Worm (Caenorhabditis elegans) whole organism, L2 larva: Measurements from ENCODE around the gene fbxb-76.

Source experiments
- ama-1 ChIP-seq: fragments of 150-350 bp; optimal IDR thresholded peaks from 2 replicates; lab custom pipeline; 2018; ENCODE audit warnings: inconsistent platforms
- elt-1 ChIP-seq: fragments of 150-350 bp; optimal IDR thresholded peaks from 2 replicates; lab custom pipeline; 2014; ENCODE audit warnings: missing biosample characterization, missing genetic modification characterization
- lsy-2 ChIP-seq, 2 experiments: fragments of 150-350 bp in 1 of 2; sonication (generic microtip) in 1 of 2; optimal IDR thresholded peaks; 2 replicates each; lab custom pipeline; 2014 to 2017; ENCODE audit warnings: missing biosample characterization in 2 of 2, missing genetic modification characterization in 2 of 2
- nhr-11 ChIP-seq: fragments of 150-350 bp; optimal IDR thresholded peaks from 2 replicates; lab custom pipeline; 2014; ENCODE audit warnings: missing biosample characterization, missing genetic modification characterization
- nhr-21 ChIP-seq: fragments of 150-350 bp; optimal IDR thresholded peaks from 2 replicates; lab custom pipeline; 2014; ENCODE audit warnings: missing biosample characterization, missing genetic modification characterization
- nhr-23 ChIP-seq: fragments of 150-350 bp; optimal IDR thresholded peaks from 2 replicates; lab custom pipeline; 2014; ENCODE audit warnings: missing biosample characterization, missing genetic modification reagents, missing genetic modification characterization
- skn-1 ChIP-seq: sonication (generic microtip); optimal IDR thresholded peaks from 2 replicates; lab custom pipeline; 2017; ENCODE audit warnings: missing biosample characterization, missing genetic modification characterization

ce11 chrIV:11352768-11353167, 26.4 kb downstream of the fbxb-76 start:
- TF ChIP-seq ama-1 (lab: Kevin White, UChicago) (no peak), lsy-2 (tag; optimal IDR thresholded peaks at IDR 0.05; lab: Kevin White, UChicago) (no peak), nhr-23 (tag; lab: Kevin White, UChicago) (no peak), nhr-21 (tag; lab: Kevin White, UChicago) (no peak), skn-1 (tag; lab: Kevin White, UChicago) (no peak), elt-1 (tag; lab: Kevin White, UChicago) (no peak), nhr-11 (no peak)
